Worm (Caenorhabditis elegans): ENCODE measurements around the gene pod-2.
A peak's percentile ranks its signal among the peaks of the same experiment; 100 is the strongest.

Gene pod-2

DNA sequence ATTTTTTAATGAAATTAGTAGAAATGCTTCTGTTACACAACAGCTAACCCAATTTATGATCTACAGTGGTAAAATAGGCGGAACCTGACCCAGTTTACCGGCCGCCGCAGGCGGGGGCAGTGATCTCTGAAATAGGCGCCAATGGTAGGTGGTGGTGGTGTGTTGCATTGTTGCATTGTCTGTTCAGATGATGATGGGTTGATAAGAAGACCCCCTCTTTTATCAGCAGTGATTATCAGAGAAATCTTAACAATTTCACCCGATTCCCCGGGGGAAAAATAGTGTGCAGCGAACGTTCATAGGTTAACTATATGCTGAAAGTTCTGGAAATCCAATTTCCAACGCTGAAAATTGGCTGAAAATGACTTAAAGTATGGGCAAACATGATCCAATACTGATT lies 2.0 kb downstream of the pod-2 start (continued):
- no peak for TF ChIP-seq lin-13 (GFP tag; optimal IDR thresholded peaks at IDR 0.05)
- TF ChIP-seq lir-3 (tag; optimal IDR thresholded peaks at IDR 0.05) = no peak
- no peak for TF ChIP-seq attf-4 (tag; optimal IDR thresholded peaks at IDR 0.05)
- 0 out of 2 replicates have a peak, but pooled peaks have one; percentile 36 for TF ChIP-seq madf-9 (GFP tag; conservative IDR thresholded peaks at IDR 0.05)
- TF ChIP-seq Y105C5A.15 (GFP tag; IDR thresholded peaks at IDR 0.05) = no peak
- no peak for TF ChIP-seq snpc-1.2 (GFP tag; IDR thresholded peaks at IDR 0.05)
- no peak for TF ChIP-seq duxl-1 (tag; optimal IDR thresholded peaks at IDR 0.05; ENCODE audit: poor library complexity)
- TF ChIP-seq T20F7.1 (GFP tag; optimal IDR thresholded peaks at IDR 0.05) = no peak
- TF ChIP-seq madf-5 (GFP tag; IDR thresholded peaks at IDR 0.05) = no peak
- TF ChIP-seq zag-1 (tag; optimal IDR thresholded peaks at IDR 0.05) = no peak
- TF ChIP-seq ZK546.5 (tag; optimal IDR thresholded peaks at IDR 0.05) = no peak
- TF ChIP-seq daf-8 (GFP tag; IDR thresholded peaks at IDR 0.05) = no peak
- TF ChIP-seq rbr-2 (tag; optimal IDR thresholded peaks at IDR 0.05) = no peak
- TF ChIP-seq mxl-2 (GFP tag; conservative IDR thresholded peaks at IDR 0.05) = no peak
- no peak for TF ChIP-seq R02D3.7 (tag; optimal IDR thresholded peaks at IDR 0.05)
- no peak for TF ChIP-seq Y5F2A.4 (GFP tag; optimal IDR thresholded peaks at IDR 0.05)
- peak; percentile 51; the same call in 1 of the 2 replicates for TF ChIP-seq dmd-6 (GFP tag; IDR thresholded peaks at IDR 0.05)
- no peak for TF ChIP-seq unc-130 (GFP tag; optimal IDR thresholded peaks at IDR 0.05)
- no peak for TF ChIP-seq mep-1 (tag; optimal IDR thresholded peaks at IDR 0.05)
- no peak for TF ChIP-seq nhr-41 (GFP tag; IDR thresholded peaks at IDR 0.05)
- no peak for TF ChIP-seq D1046.2 (GFP tag; IDR thresholded peaks at IDR 0.05)
- no peak for TF ChIP-seq cey-2 (tag; optimal IDR thresholded peaks at IDR 0.05; ENCODE audit: borderline replicate concordance, insufficient read depth)
- no peak for TF ChIP-seq ces-1 (GFP tag; optimal IDR thresholded peaks at IDR 0.05)
- peak; percentile 24 for TF ChIP-seq dve-1 (tag; optimal IDR thresholded peaks at IDR 0.05; ENCODE audit: insufficient read depth)
- TF ChIP-seq daf-19 (GFP tag; conservative IDR thresholded peaks at IDR 0.05) = no peak
- no peak for TF ChIP-seq vab-7 (GFP tag; IDR thresholded peaks at IDR 0.05)
- no peak for TF ChIP-seq set-16 (GFP tag; IDR thresholded peaks at IDR 0.05)
- 0 out of 2 replicates have a peak, but pooled peaks have one; percentile 13 for TF ChIP-seq php-3 (GFP tag; IDR thresholded peaks at IDR 0.05)
- TF ChIP-seq egl-27 (tag; optimal IDR thresholded peaks at IDR 0.05) = no peak
- TF ChIP-seq lsy-2 (tag; optimal IDR thresholded peaks at IDR 0.05) = no peak
- no peak for TF ChIP-seq daf-12 (tag; optimal IDR thresholded peaks at IDR 0.05)
- TF ChIP-seq mdl-1 (tag; optimal IDR thresholded peaks at IDR 0.05) = no peak
- TF ChIP-seq Y48G9A.11 (GFP tag; IDR thresholded peaks at IDR 0.05) = 0 out of 2 replicates have a peak, but pooled peaks have one; percentile 45
- no peak for TF ChIP-seq nhr-42 (GFP tag; IDR thresholded peaks at IDR 0.05)
- no peak for TF ChIP-seq nhr-11 (tag; optimal IDR thresholded peaks at IDR 0.05)
- TF ChIP-seq snpc-4 (tag; optimal IDR thresholded peaks at IDR 0.05) = no peak
- no peak for TF ChIP-seq dmd-8 (GFP tag; IDR thresholded peaks at IDR 0.05)
- no peak for TF ChIP-seq nhr-102 (tag; optimal IDR thresholded peaks at IDR 0.05)
- TF ChIP-seq daf-16 (GFP tag; optimal IDR thresholded peaks at IDR 0.05) = no peak
- TF ChIP-seq daf-16 (tag; optimal IDR thresholded peaks at IDR 0.05) = peak; percentile 58
- peak; percentile 41 for TF ChIP-seq nhr-28 (tag; optimal IDR thresholded peaks at IDR 0.05)
- TF ChIP-seq tag-97 (GFP tag; IDR thresholded peaks at IDR 0.05) = no peak
- TF ChIP-seq spr-1 (tag; optimal IDR thresholded peaks at IDR 0.05) = no peak
- TF ChIP-seq skn-1 (tag; optimal IDR thresholded peaks at IDR 0.05) = no peak
- TF ChIP-seq ceh-82 (tag; optimal IDR thresholded peaks at IDR 0.05) = no peak
- no peak for TF ChIP-seq mdt-29 (GFP tag; IDR thresholded peaks at IDR 0.05)
- no peak for TF ChIP-seq nhr-25 (tag; optimal IDR thresholded peaks at IDR 0.05; ENCODE audit: borderline replicate concordance, insufficient read depth)

All from whole organism, L4 larva.